Worm (Caenorhabditis elegans) whole organism, L4 larva: Measurements from ENCODE around the gene R53.5.
A peak's percentile ranks its signal among the peaks of the same experiment; 100 is the strongest.

Experiments
- F44E2.7 ChIP-seq: fragments of 200-800 bp; sonication (Bioruptor generic); IDR thresholded peaks from 2 replicates; pipeline ENCODE4 v2.1.2; 2022; ENCODE audit warnings: missing genetic modification characterization, missing compliant biosample characterization
- R02D3.7 ChIP-seq: fragments of 150-350 bp; sonication (generic microtip); optimal IDR thresholded peaks from 3 replicates; lab custom pipeline; 2014; ENCODE audit warnings: missing biosample characterization, missing genetic modification characterization
- T20F7.1 ChIP-seq: fragments of 200-800 bp; sonication (Bioruptor generic); optimal IDR thresholded peaks from 2 replicates; lab custom pipeline; 2018; ENCODE audit warnings: mild to moderate bottlenecking, missing genetic modification characterization, missing compliant biosample characterization
- T26A8.4 ChIP-seq: fragments of 200-800 bp; sonication (Bioruptor generic); IDR thresholded peaks from 2 replicates; pipeline ENCODE4 v1.3.6; 2022; ENCODE audit warnings: missing genetic modification characterization, missing compliant biosample characterization
- Y105C5A.15 ChIP-seq: fragments of 200-800 bp; sonication (Bioruptor generic); IDR thresholded peaks from 2 replicates; pipeline ENCODE4 v1.3.6; 2022; ENCODE audit warnings: missing genetic modification characterization, missing compliant biosample characterization
- ama-1 ChIP-seq: fragments of 150-350 bp; optimal IDR thresholded peaks from 2 replicates; lab custom pipeline; 2014; ENCODE audit warnings: inconsistent platforms, mixed read lengths
- arid-1 ChIP-seq: fragments of 200-800 bp; sonication (Bioruptor generic); conservative IDR thresholded peaks from 2 replicates; pipeline ENCODE4 v1.3.6; 2022; ENCODE audit warnings: missing genetic modification reagents, missing genetic modification characterization, missing compliant biosample characterization
- ceh-62 ChIP-seq: sonication (generic microtip); optimal IDR thresholded peaks from 2 replicates; lab custom pipeline; 2017; ENCODE audit warnings: missing biosample characterization, missing genetic modification characterization
- ces-1 ChIP-seq: fragments of 150-350 bp; sonication (generic microtip); optimal IDR thresholded peaks from 4 replicates; lab custom pipeline; 2014; ENCODE audit warnings: missing biosample characterization, missing genetic modification reagents, missing genetic modification characterization
- ctbp-1 ChIP-seq: fragments of 200-800 bp; sonication (Bioruptor generic); IDR thresholded peaks from 2 replicates; pipeline ENCODE4 v1.3.6; 2022; ENCODE audit warnings: missing genetic modification reagents, missing genetic modification characterization, missing compliant biosample characterization
- daf-12 ChIP-seq: fragments of 150-350 bp; optimal IDR thresholded peaks from 2 replicates; lab custom pipeline; 2014; ENCODE audit warnings: missing biosample characterization, missing genetic modification reagents, missing genetic modification characterization
- daf-16 ChIP-seq, 3 experiments: sonication (generic microtip); optimal IDR thresholded peaks; 2 replicates each; lab custom pipeline; 2016 to 2017; ENCODE audit warnings: missing genetic modification characterization in 3 of 3, missing genetic modification reagents in 3 of 3, mild to moderate bottlenecking in 2 of 3, missing compliant biosample characterization in 2 of 3, missing biosample characterization in 1 of 3, moderate library complexity in 1 of 3
- dmd-8 ChIP-seq: fragments of 200-800 bp; sonication (Bioruptor generic); IDR thresholded peaks from 2 replicates; pipeline ENCODE4 v1.3.6; 2022; ENCODE audit warnings: missing genetic modification characterization, missing compliant biosample characterization
- duxl-1 ChIP-seq: sonication (generic microtip); optimal IDR thresholded peaks from 2 replicates; lab custom pipeline; 2016; ENCODE audit warnings: mild to moderate bottlenecking, missing genetic modification characterization, moderate library complexity, missing compliant biosample characterization; ENCODE audit not compliant: poor library complexity
- dve-1 ChIP-seq: sonication (generic microtip); optimal IDR thresholded peaks from 2 replicates; lab custom pipeline; 2017; ENCODE audit warnings: antibody characterized with exemption, mild to moderate bottlenecking, missing genetic modification characterization, missing compliant biosample characterization; ENCODE audit not compliant: insufficient read depth
- egl-43 ChIP-seq: fragments of 200-800 bp; sonication (Bioruptor generic); IDR thresholded peaks from 2 replicates; pipeline ENCODE4 v1.3.6; 2022; ENCODE audit warnings: missing genetic modification reagents, missing genetic modification characterization, missing compliant biosample characterization
- hif-1 ChIP-seq, 2 experiments: sonication (generic microtip); optimal IDR thresholded peaks; 2 replicates each; lab custom pipeline; 2016 to 2017; ENCODE audit warnings: missing compliant biosample characterization in 2 of 2, missing genetic modification characterization in 2 of 2, missing genetic modification reagents in 2 of 2, missing genotype in 2 of 2, mild to moderate bottlenecking in 1 of 2
- hmg-1.1 ChIP-seq: fragments of 200-800 bp; sonication (Bioruptor generic); IDR thresholded peaks from 2 replicates; pipeline ENCODE4 v1.3.6; 2022; ENCODE audit warnings: missing genetic modification reagents, missing genetic modification characterization, missing compliant biosample characterization
- jun-1 ChIP-seq: fragments of 150-350 bp; optimal IDR thresholded peaks from 2 replicates; lab custom pipeline; 2014; ENCODE audit warnings: missing biosample characterization, missing genetic modification reagents, missing genetic modification characterization
- lin-1 ChIP-seq: fragments of 200-800 bp; sonication (Bioruptor generic); IDR thresholded peaks from 2 replicates; pipeline ENCODE4 v1.3.6; 2022; ENCODE audit warnings: missing genetic modification reagents, missing genetic modification characterization, missing compliant biosample characterization
- lin-13 ChIP-seq: fragments of 150-350 bp; optimal IDR thresholded peaks from 2 replicates; lab custom pipeline; 2014; ENCODE audit warnings: missing biosample characterization, missing genetic modification reagents, missing genetic modification characterization
- lin-29 ChIP-seq: fragments of 200-800 bp; sonication (Bioruptor generic); IDR thresholded peaks from 2 replicates; pipeline ENCODE4 v1.3.6; 2022; ENCODE audit warnings: missing genetic modification reagents, missing genetic modification characterization, missing compliant biosample characterization
- lin-39 ChIP-seq: fragments of 150-350 bp; optimal IDR thresholded peaks from 2 replicates; lab custom pipeline; 2014; ENCODE audit warnings: missing biosample characterization, missing genetic modification reagents, missing genetic modification characterization
- lir-3 ChIP-seq: sonication (generic microtip); optimal IDR thresholded peaks from 2 replicates; lab custom pipeline; 2016; ENCODE audit warnings: mild to moderate bottlenecking, missing genetic modification characterization, missing compliant biosample characterization
- lsy-2 ChIP-seq, 2 experiments: fragments of 150-350 bp in 1 of 2; sonication (generic microtip) in 1 of 2; optimal IDR thresholded peaks; 2 replicates each; lab custom pipeline; 2014 to 2017; ENCODE audit warnings: missing biosample characterization in 2 of 2, missing genetic modification characterization in 2 of 2
- madf-5 ChIP-seq, 2 experiments: fragments of 200-800 bp; sonication (Bioruptor generic); IDR thresholded peaks; 2 replicates each; pipeline ENCODE4 v1.3.6; 2022; ENCODE audit warnings: missing compliant biosample characterization in 2 of 2, missing genetic modification characterization in 2 of 2
- madf-9 ChIP-seq: fragments of 200-800 bp; sonication (Bioruptor generic); conservative IDR thresholded peaks from 2 replicates; pipeline ENCODE4 v1.3.6; 2022; ENCODE audit warnings: missing genetic modification reagents, missing genetic modification characterization, missing compliant biosample characterization
- mdt-29 ChIP-seq: fragments of 200-800 bp; sonication (Bioruptor generic); IDR thresholded peaks from 2 replicates; pipeline ENCODE4 v1.3.6; 2022; ENCODE audit warnings: missing genetic modification reagents, missing genetic modification characterization, missing compliant biosample characterization
- mep-1 ChIP-seq: fragments of 150-350 bp; sonication (generic microtip); optimal IDR thresholded peaks from 3 replicates; lab custom pipeline; 2014; ENCODE audit warnings: missing biosample characterization, missing genetic modification characterization
- mes-2 ChIP-seq: sonication (generic microtip); optimal IDR thresholded peaks from 2 replicates; lab custom pipeline; 2016; ENCODE audit warnings: missing genotype, mild to moderate bottlenecking, missing genetic modification characterization, missing compliant biosample characterization; ENCODE audit not compliant: poor library complexity, severe bottlenecking
- mxl-2 ChIP-seq: fragments of 200-800 bp; sonication (Bioruptor generic); conservative IDR thresholded peaks from 2 replicates; pipeline ENCODE4 v1.3.6; 2022; ENCODE audit warnings: missing genetic modification reagents, missing genetic modification characterization, missing compliant biosample characterization
- nhr-10 ChIP-seq: fragments of 150-350 bp; optimal IDR thresholded peaks from 2 replicates; lab custom pipeline; 2014; ENCODE audit warnings: missing biosample characterization, missing genetic modification characterization
- nhr-111 ChIP-seq: fragments of 200-800 bp; sonication (Bioruptor generic); optimal IDR thresholded peaks from 2 replicates; lab custom pipeline; 2018; ENCODE audit warnings: mild to moderate bottlenecking, missing genetic modification characterization, missing compliant biosample characterization
- nhr-237 ChIP-seq: sonication (generic microtip); optimal IDR thresholded peaks from 2 replicates; lab custom pipeline; 2017; ENCODE audit warnings: missing biosample characterization, missing genetic modification characterization
- nhr-41 ChIP-seq: fragments of 200-800 bp; sonication (Bioruptor generic); IDR thresholded peaks from 2 replicates; pipeline ENCODE4 v1.3.6; 2022; ENCODE audit warnings: missing genetic modification reagents, missing genetic modification characterization, missing compliant biosample characterization
- nhr-76 ChIP-seq: fragments of 150-350 bp; optimal IDR thresholded peaks from 2 replicates; lab custom pipeline; 2014; ENCODE audit warnings: missing biosample characterization, missing genetic modification characterization
- pha-4 ChIP-seq, 2 experiments: fragments of 150-350 bp in 1 of 2; fragments of 200-800 bp in 1 of 2; sonication (Bioruptor generic) in 1 of 2; IDR thresholded peaks in 1 of 2; optimal IDR thresholded peaks in 1 of 2; 2 replicates each; pipeline versions ENCODE4 v1.3.6 to Lab custom; 2014 to 2022; ENCODE audit warnings: missing genetic modification characterization in 2 of 2, missing genetic modification reagents in 2 of 2, missing biosample characterization in 1 of 2, missing compliant biosample characterization in 1 of 2
- php-3 ChIP-seq: fragments of 200-800 bp; sonication (Bioruptor generic); IDR thresholded peaks from 2 replicates; pipeline ENCODE4 v1.3.6; 2022; ENCODE audit warnings: missing genetic modification reagents, missing genetic modification characterization, missing compliant biosample characterization
- pqm-1 ChIP-seq: sonication (generic microtip); optimal IDR thresholded peaks from 2 replicates; lab custom pipeline; 2017; ENCODE audit warnings: missing biosample characterization, missing genetic modification characterization
- saeg-2 ChIP-seq: fragments of 200-800 bp; sonication (Bioruptor generic); IDR thresholded peaks from 2 replicates; pipeline ENCODE4 v1.3.6; 2022; ENCODE audit warnings: missing genetic modification reagents, missing genetic modification characterization, missing compliant biosample characterization
- set-16 ChIP-seq: fragments of 200-800 bp; sonication (Bioruptor generic); IDR thresholded peaks from 2 replicates; pipeline ENCODE4 v1.3.6; 2022; ENCODE audit warnings: missing genetic modification reagents, missing genetic modification characterization, missing compliant biosample characterization
- skn-1 ChIP-seq: fragments of 150-350 bp; optimal IDR thresholded peaks from 2 replicates; lab custom pipeline; 2014; ENCODE audit warnings: missing biosample characterization, missing genetic modification characterization
- spr-1 ChIP-seq: sonication (generic microtip); optimal IDR thresholded peaks from 2 replicates; lab custom pipeline; 2016; ENCODE audit warnings: mild to moderate bottlenecking, missing genetic modification characterization, missing compliant biosample characterization
- spr-3 ChIP-seq: fragments of 200-800 bp; sonication (Bioruptor generic); optimal IDR thresholded peaks from 2 replicates; lab custom pipeline; 2018; ENCODE audit warnings: mild to moderate bottlenecking, missing genetic modification characterization, missing compliant biosample characterization
- tag-97 ChIP-seq: fragments of 200-800 bp; sonication (Bioruptor generic); IDR thresholded peaks from 2 replicates; pipeline ENCODE4 v1.3.6; 2022; ENCODE audit warnings: missing genetic modification characterization, missing compliant biosample characterization
- unc-62 ChIP-seq, 3 experiments: fragments of 150-350 bp in 1 of 3; sonication (generic microtip); optimal IDR thresholded peaks in 2 of 3; peaks in 1 of 3; 1 replicate in 1 of 3; 2 replicates in 2 of 3; lab custom pipeline; 2014 to 2017; ENCODE audit warnings: missing biosample characterization in 3 of 3, missing genetic modification characterization in 3 of 3, missing genetic modification reagents in 3 of 3, missing genotype in 1 of 3
- zag-1 ChIP-seq: fragments of 150-350 bp; optimal IDR thresholded peaks from 2 replicates; lab custom pipeline; 2014; ENCODE audit warnings: missing biosample characterization, missing genetic modification characterization

The R53.5 gene

DNA sequence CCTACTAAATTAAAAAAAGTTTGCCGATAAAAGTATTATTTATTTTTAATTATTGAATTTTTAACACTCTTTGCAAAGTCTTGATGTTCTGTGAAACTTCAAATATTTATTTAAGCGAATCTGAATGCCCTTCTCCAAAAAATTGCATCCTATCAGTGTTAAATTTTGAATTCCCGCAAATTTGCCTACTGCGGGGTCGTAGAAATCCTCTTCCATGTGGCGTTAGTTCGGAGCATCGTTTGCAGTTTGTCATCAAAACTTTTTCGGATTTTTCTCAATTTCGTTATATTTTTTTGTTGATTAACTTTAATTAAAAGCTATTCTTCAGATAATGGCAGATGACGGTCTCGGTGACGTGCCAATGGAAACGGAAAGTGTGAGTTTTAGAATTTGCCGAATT lies 29.9 kb downstream of the R53.5 start, which contains the start of gene ufd-3 (continued):
- TF ChIP-seq unc-62 (GFP tag; optimal IDR thresholded peaks at IDR 0.05 in 1 of 2; lab: Kevin White, UChicago), result peak in 1 of 2 experiments; percentile 89
- TF ChIP-seq unc-62 (tag; optimal IDR thresholded peaks at IDR 0.05; lab: Kevin White, UChicago), result no peak
- peak; percentile 38 to 92 for TF ChIP-seq lsy-2 (tag; optimal IDR thresholded peaks at IDR 0.05; lab: Kevin White, UChicago)
- no peak for TF ChIP-seq nhr-41 (GFP tag; lab: Robert Waterston, UW)
- TF ChIP-seq mxl-2 (GFP tag; lab: Robert Waterston, UW), result no peak
- TF ChIP-seq saeg-2 (GFP tag; lab: Robert Waterston, UW), result no peak
- no peak for TF ChIP-seq spr-3 (GFP tag; lab: Kevin White, UChicago)
- TF ChIP-seq madf-9 (GFP tag; lab: Robert Waterston, UW), result peak; percentile 61; the same call in 1 of the 2 replicates
- TF ChIP-seq F44E2.7 (GFP tag; lab: Robert Waterston, UW), result no peak
- TF ChIP-seq T20F7.1 (GFP tag; lab: Kevin White, UChicago), result peak; percentile 97
- TF ChIP-seq ama-1 (lab: Kevin White, UChicago), result peak; percentile 63
- no peak for TF ChIP-seq dmd-8 (GFP tag; lab: Robert Waterston, UW)
- TF ChIP-seq hif-1 (tag; optimal IDR thresholded peaks at IDR 0.05; lab: Kevin White, UChicago), result peak in 1 of 2 experiments; percentile 92
- no peak for TF ChIP-seq lin-39
- TF ChIP-seq pqm-1 (tag; lab: Kevin White, UChicago), result no peak
- TF ChIP-seq lin-13 (GFP tag; lab: Kevin White, UChicago), result peak; percentile 28
- TF ChIP-seq nhr-10 (tag; lab: Kevin White, UChicago), result no peak
- TF ChIP-seq hmg-1.1 (GFP tag; lab: Robert Waterston, UW), result no peak
- no peak for TF ChIP-seq nhr-237
- TF ChIP-seq jun-1 (tag; lab: Kevin White, UChicago), result no peak
- no peak for TF ChIP-seq mdt-29 (GFP tag; lab: Robert Waterston, UW)
- peak; percentile 99 for TF ChIP-seq mes-2
- TF ChIP-seq ces-1 (GFP tag; lab: Kevin White, UChicago), result no peak
- TF ChIP-seq tag-97 (GFP tag; lab: Robert Waterston, UW), result no peak
- no peak for TF ChIP-seq nhr-111 (GFP tag; lab: Kevin White, UChicago)
- no peak for TF ChIP-seq skn-1 (tag; lab: Kevin White, UChicago)
- peak in 1 of 2 experiments; percentile 31 for TF ChIP-seq daf-16 (GFP tag; optimal IDR thresholded peaks at IDR 0.05; lab: Kevin White, UChicago)
- peak; percentile 15 for TF ChIP-seq daf-16 (tag; optimal IDR thresholded peaks at IDR 0.05; lab: Kevin White, UChicago)
- TF ChIP-seq R02D3.7 (tag; lab: Kevin White, UChicago), result no peak
- no peak for TF ChIP-seq nhr-76 (tag; lab: Kevin White, UChicago)
- TF ChIP-seq php-3, result no peak
- no peak for TF ChIP-seq zag-1 (tag; lab: Kevin White, UChicago)
- peak; percentile 46; the same call in 1 of the 2 replicates for TF ChIP-seq pha-4 (GFP tag; IDR thresholded peaks at IDR 0.05; lab: Robert Waterston, UW)
- peak; percentile 59 for TF ChIP-seq pha-4 (tag; optimal IDR thresholded peaks at IDR 0.05; lab: Kevin White, UChicago)
- no peak for TF ChIP-seq egl-43 (GFP tag; lab: Robert Waterston, UW)
- no peak for TF ChIP-seq set-16
- TF ChIP-seq daf-12 (tag; lab: Kevin White, UChicago), result no peak
- TF ChIP-seq duxl-1 (tag; lab: Kevin White, UChicago), result peak; percentile 6
- 0 out of 2 replicates have a peak, but pooled peaks have one; percentile 57 for TF ChIP-seq T26A8.4 (GFP tag; lab: Robert Waterston, UW)
- TF ChIP-seq dve-1 (tag; lab: Kevin White, UChicago), result peak; percentile 70
- TF ChIP-seq lin-29 (GFP tag; lab: Robert Waterston, UW), result no peak
- no peak for TF ChIP-seq spr-1 (tag; lab: Kevin White, UChicago)
- TF ChIP-seq lin-1 (GFP tag; lab: Robert Waterston, UW), result no peak
- TF ChIP-seq madf-5 (GFP tag; IDR thresholded peaks at IDR 0.05; lab: Robert Waterston, UW), result peak in 1 of 2 experiments; percentile 14; a peak in 1 of 4 replicates
- no peak for TF ChIP-seq lir-3 (tag; lab: Kevin White, UChicago)
- TF ChIP-seq ceh-62 (tag; lab: Kevin White, UChicago), result no peak
- 0 out of 2 replicates have a peak, but pooled peaks have one; percentile 15 for TF ChIP-seq arid-1 (GFP tag; lab: Robert Waterston, UW)
- peak; percentile 82 for TF ChIP-seq mep-1 (tag; lab: Kevin White, UChicago)
- no peak for TF ChIP-seq Y105C5A.15 (GFP tag; lab: Robert Waterston, UW)
- TF ChIP-seq ctbp-1 (GFP tag; lab: Robert Waterston, UW), result 0 out of 2 replicates have a peak, but pooled peaks have one; percentile 31
